Fruit fly (Drosophila melanogaster) whole organism, embryonic: ENCODE results near the gene CAHbeta.

ENCODE experiments used
- CG10274 ChIP-seq: fragments of 200-800 bp; sonication (Bioruptor generic); optimal IDR thresholded peaks from 3 replicates; lab custom pipeline; 2017; ENCODE audit warnings: missing biosample characterization, mild to moderate bottlenecking, missing genetic modification characterization
- CG10321 ChIP-seq: fragments of 200-800 bp; sonication (Bioruptor generic); IDR thresholded peaks from 2 replicates; pipeline ENCODE4 v1.3.6; 2022; ENCODE audit warnings: missing biosample characterization, missing genetic modification characterization
- CG16779 ChIP-seq: fragments of 200-800 bp; sonication (Bioruptor generic); IDR thresholded peaks from 2 replicates; pipeline ENCODE4 v1.3.6; 2022; ENCODE audit warnings: missing biosample characterization, missing genetic modification characterization
- CTCF ChIP-seq: fragments of 200-800 bp; sonication (Bioruptor generic); optimal IDR thresholded peaks from 2 replicates; lab custom pipeline; 2017; ENCODE audit warnings: missing biosample characterization, mild to moderate bottlenecking, missing genetic modification characterization, moderate library complexity
- CoRest ChIP-seq: fragments of 200-800 bp; sonication (Bioruptor generic); optimal IDR thresholded peaks from 3 replicates; lab custom pipeline; 2018; ENCODE audit warnings: missing biosample characterization, mild to moderate bottlenecking, missing genetic modification characterization, moderate library complexity
- tna ChIP-seq: fragments of 200-800 bp; sonication (Bioruptor generic); IDR thresholded peaks from 2 replicates; pipeline ENCODE4 v1.3.6; 2022; ENCODE audit warnings: missing biosample characterization, missing genetic modification characterization; ENCODE audit not compliant: partially characterized antibody

DNA sequence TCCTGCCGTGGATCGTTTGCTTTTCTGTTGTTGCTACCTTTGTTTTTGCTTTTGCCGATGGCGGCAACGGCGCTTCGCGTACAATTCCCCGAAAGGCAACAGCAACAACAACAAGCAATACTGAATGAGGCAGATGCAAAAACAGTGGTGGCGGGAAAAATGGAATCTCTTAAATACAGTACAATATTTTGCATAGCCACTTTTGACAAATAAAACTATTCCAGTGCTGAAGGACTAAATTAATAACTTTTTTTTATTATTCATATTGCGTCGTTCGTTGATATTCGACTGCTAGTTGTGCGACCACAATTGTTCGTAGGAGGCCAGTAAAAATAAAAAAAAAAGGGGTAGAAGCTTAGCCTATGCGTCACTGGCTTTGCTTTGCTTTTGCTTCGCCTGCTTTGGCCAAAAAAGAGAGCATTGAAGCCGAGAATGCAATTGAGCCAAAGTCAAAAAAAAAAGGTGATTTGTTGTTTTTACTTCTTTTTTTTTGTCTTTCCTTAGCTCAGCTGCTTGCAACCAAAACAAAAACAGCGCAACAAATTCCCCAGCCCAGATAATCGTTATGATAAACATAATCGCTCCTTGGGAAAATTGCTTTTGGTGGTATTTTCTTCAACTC, 51.2 kb downstream of the CAHbeta start:
- peak; percentile 74 for TF ChIP-seq CG16779 (GFP tag; lab: Robert Waterston, UW)
- TF ChIP-seq CoRest (tag; lab: Kevin White, UChicago), result peak; percentile 84
- peak; percentile 40 for TF ChIP-seq CTCF (GFP tag; lab: Kevin White, UChicago)
- peak; percentile 69 for TF ChIP-seq CG10274 (GFP tag; lab: Kevin White, UChicago)
- TF ChIP-seq CG10321 (GFP tag; lab: Robert Waterston, UW), result peak; percentile 60; the same call in 1 of the 2 replicates
- no peak for TF ChIP-seq tna (GFP tag; lab: Robert Waterston, UW)
